Worm (Caenorhabditis elegans) whole organism, L3 larva: ENCODE measurements around the gene C05E11.3.

ENCODE experiments used
- R02D3.7 ChIP-seq: fragments of 150-350 bp; optimal IDR thresholded peaks from 2 replicates; lab custom pipeline; 2014; ENCODE audit warnings: missing biosample characterization, missing genetic modification characterization
- ZK546.5 ChIP-seq: sonication (generic microtip); optimal IDR thresholded peaks from 2 replicates; lab custom pipeline; 2017; ENCODE audit warnings: missing biosample characterization, missing genetic modification characterization
- aly-2 ChIP-seq: fragments of 150-350 bp; optimal IDR thresholded peaks from 2 replicates; lab custom pipeline; 2014; ENCODE audit warnings: missing biosample characterization, missing genetic modification characterization
- ama-1 ChIP-seq: fragments of 150-350 bp; optimal IDR thresholded peaks from 2 replicates; lab custom pipeline; 2018
- ceh-16 ChIP-seq: sonication (generic microtip); optimal IDR thresholded peaks from 2 replicates; lab custom pipeline; 2017; ENCODE audit warnings: missing biosample characterization, missing genetic modification characterization
- ceh-28 ChIP-seq: fragments of 150-350 bp; optimal IDR thresholded peaks from 2 replicates; lab custom pipeline; 2014; ENCODE audit warnings: missing biosample characterization, missing genetic modification reagents, missing genetic modification characterization
- ceh-82 ChIP-seq: fragments of 150-350 bp; optimal IDR thresholded peaks from 2 replicates; lab custom pipeline; 2014; ENCODE audit warnings: missing biosample characterization, missing genetic modification characterization
- ceh-9 ChIP-seq: sonication (generic microtip); optimal IDR thresholded peaks from 2 replicates; lab custom pipeline; 2018; ENCODE audit warnings: missing biosample characterization, missing genetic modification characterization
- daf-12 ChIP-seq: fragments of 150-350 bp; optimal IDR thresholded peaks from 2 replicates; lab custom pipeline; 2014; ENCODE audit warnings: missing biosample characterization, missing genetic modification reagents, missing genetic modification characterization
- egl-5 ChIP-seq: fragments of 150-350 bp; optimal IDR thresholded peaks from 2 replicates; lab custom pipeline; 2017; ENCODE audit warnings: missing biosample characterization, missing genetic modification reagents, missing genetic modification characterization, inconsistent platforms
- elt-1 ChIP-seq: fragments of 150-350 bp; optimal IDR thresholded peaks from 2 replicates; lab custom pipeline; 2014; ENCODE audit warnings: missing biosample characterization, missing genetic modification characterization
- elt-2 ChIP-seq: sonication (generic microtip); optimal IDR thresholded peaks from 2 replicates; lab custom pipeline; 2016; ENCODE audit warnings: missing genetic modification reagents, mild to moderate bottlenecking, missing genetic modification characterization, missing compliant biosample characterization
- elt-3 ChIP-seq, 3 experiments: fragments of 150-350 bp in 1 of 3; sonication (generic microtip) in 2 of 3; optimal IDR thresholded peaks; 2 replicates in 2 of 3; 4 replicates in 1 of 3; lab custom pipeline; 2014 to 2017; ENCODE audit warnings: missing biosample characterization in 3 of 3, missing genetic modification characterization in 3 of 3
- eor-1 ChIP-seq, 2 experiments: fragments of 150-350 bp; optimal IDR thresholded peaks; 2 replicates each; lab custom pipeline; 2014 to 2018; ENCODE audit warnings: missing biosample characterization in 2 of 2, missing genetic modification characterization in 2 of 2
- fkh-10 ChIP-seq: sonication (generic microtip); optimal IDR thresholded peaks from 2 replicates; lab custom pipeline; 2017; ENCODE audit warnings: missing biosample characterization, missing genetic modification reagents, missing genetic modification characterization
- fkh-2 ChIP-seq: fragments of 150-350 bp; optimal IDR thresholded peaks from 2 replicates; lab custom pipeline; 2014; ENCODE audit warnings: missing biosample characterization, missing genetic modification reagents, missing genetic modification characterization
- hmg-11 ChIP-seq: sonication (generic microtip); optimal IDR thresholded peaks from 2 replicates; lab custom pipeline; 2016; ENCODE audit warnings: missing genetic modification characterization, missing compliant biosample characterization
- jun-1 ChIP-seq: fragments of 150-350 bp; optimal IDR thresholded peaks from 2 replicates; lab custom pipeline; 2014; ENCODE audit warnings: missing biosample characterization, missing genetic modification reagents, missing genetic modification characterization
- lin-15B ChIP-seq: fragments of 150-350 bp; optimal IDR thresholded peaks from 2 replicates; lab custom pipeline; 2014; ENCODE audit warnings: missing biosample characterization, missing genetic modification characterization
- lin-39 ChIP-seq: fragments of 150-350 bp; optimal IDR thresholded peaks from 2 replicates; lab custom pipeline; 2018; ENCODE audit warnings: missing biosample characterization, missing genetic modification reagents, missing genetic modification characterization
- lsy-12 ChIP-seq: sonication (generic microtip); optimal IDR thresholded peaks from 2 replicates; lab custom pipeline; 2016; ENCODE audit warnings: mild to moderate bottlenecking, missing genetic modification characterization, missing compliant biosample characterization
- mdl-1 ChIP-seq: fragments of 150-350 bp; optimal IDR thresholded peaks from 2 replicates; lab custom pipeline; 2014; ENCODE audit warnings: missing biosample characterization, missing genetic modification characterization
- mml-1 ChIP-seq: fragments of 150-350 bp; sonication (generic microtip); optimal IDR thresholded peaks from 3 replicates; lab custom pipeline; 2014; ENCODE audit warnings: missing biosample characterization, missing genetic modification characterization
- nfya-1 ChIP-seq: sonication (generic microtip); optimal IDR thresholded peaks from 2 replicates; lab custom pipeline; 2017; ENCODE audit warnings: missing genetic modification characterization, mild to moderate bottlenecking, missing compliant biosample characterization, antibody characterized with exemption, moderate library complexity; ENCODE audit not compliant: insufficient read depth
- nhr-11 ChIP-seq: fragments of 150-350 bp; optimal IDR thresholded peaks from 2 replicates; lab custom pipeline; 2014; ENCODE audit warnings: missing biosample characterization, missing genetic modification characterization
- nhr-23 ChIP-seq: fragments of 150-350 bp; optimal IDR thresholded peaks from 2 replicates; lab custom pipeline; 2014; ENCODE audit warnings: missing biosample characterization, missing genetic modification reagents, missing genetic modification characterization
- nhr-237 ChIP-seq: fragments of 150-350 bp; optimal IDR thresholded peaks from 2 replicates; lab custom pipeline; 2014; ENCODE audit warnings: missing biosample characterization, missing genetic modification characterization
- nhr-25 ChIP-seq: sonication (generic microtip); optimal IDR thresholded peaks from 2 replicates; lab custom pipeline; 2017; ENCODE audit warnings: missing biosample characterization, missing genetic modification characterization
- nhr-28 ChIP-seq: fragments of 150-350 bp; optimal IDR thresholded peaks from 2 replicates; lab custom pipeline; 2014; ENCODE audit warnings: missing biosample characterization, missing genetic modification characterization
- nhr-43 ChIP-seq: sonication (generic microtip); optimal IDR thresholded peaks from 2 replicates; lab custom pipeline; 2016; ENCODE audit warnings: mild to moderate bottlenecking, missing genetic modification characterization, missing compliant biosample characterization; ENCODE audit not compliant: poor library complexity, severe bottlenecking
- nhr-67 ChIP-seq: fragments of 150-350 bp; optimal IDR thresholded peaks from 2 replicates; lab custom pipeline; 2014; ENCODE audit warnings: missing biosample characterization, missing genetic modification characterization
- nhr-76 ChIP-seq: fragments of 150-350 bp; sonication (generic microtip); optimal IDR thresholded peaks from 5 replicates; lab custom pipeline; 2014; ENCODE audit warnings: missing biosample characterization, missing genetic modification characterization
- nhr-77 ChIP-seq: fragments of 150-350 bp; optimal IDR thresholded peaks from 2 replicates; lab custom pipeline; 2014; ENCODE audit warnings: missing biosample characterization, missing genetic modification characterization
- pha-4 ChIP-seq: fragments of 150-350 bp; optimal IDR thresholded peaks from 2 replicates; lab custom pipeline; 2014; ENCODE audit warnings: missing biosample characterization, missing genetic modification reagents, missing genetic modification characterization
- pqm-1 ChIP-seq: fragments of 150-350 bp; optimal IDR thresholded peaks from 2 replicates; lab custom pipeline; 2017; ENCODE audit warnings: missing biosample characterization, missing genetic modification characterization, inconsistent platforms
- sea-2 ChIP-seq: fragments of 150-350 bp; sonication (generic microtip); optimal IDR thresholded peaks from 4 replicates; lab custom pipeline; 2014; ENCODE audit warnings: missing biosample characterization, missing genetic modification reagents, missing genetic modification characterization
- skn-1 ChIP-seq: fragments of 150-350 bp; optimal IDR thresholded peaks from 2 replicates; lab custom pipeline; 2014; ENCODE audit warnings: missing biosample characterization, missing genetic modification characterization
- snpc-4 ChIP-seq: fragments of 150-350 bp; optimal IDR thresholded peaks from 2 replicates; lab custom pipeline; 2014; ENCODE audit warnings: missing biosample characterization, missing genetic modification characterization
- tbx-2 ChIP-seq: sonication (generic microtip); optimal IDR thresholded peaks from 2 replicates; lab custom pipeline; 2016; ENCODE audit warnings: mild to moderate bottlenecking, missing genetic modification characterization, missing compliant biosample characterization
- unc-39 ChIP-seq: sonication (generic microtip); optimal IDR thresholded peaks from 4 replicates; lab custom pipeline; 2017; ENCODE audit warnings: missing biosample characterization, missing genetic modification characterization
- unc-62 ChIP-seq: fragments of 150-350 bp; sonication (generic microtip); optimal IDR thresholded peaks from 4 replicates; lab custom pipeline; 2014; ENCODE audit warnings: missing biosample characterization, missing genetic modification reagents, missing genetic modification characterization
- zag-1 ChIP-seq: fragments of 150-350 bp; optimal IDR thresholded peaks from 2 replicates; lab custom pipeline; 2014; ENCODE audit warnings: missing biosample characterization, missing genetic modification characterization
- ztf-11 ChIP-seq: fragments of 150-350 bp; optimal IDR thresholded peaks from 2 replicates; lab custom pipeline; 2014; ENCODE audit warnings: missing biosample characterization, missing genetic modification characterization
- ztf-4 ChIP-seq: fragments of 150-350 bp; optimal IDR thresholded peaks from 2 replicates; lab custom pipeline; 2014; ENCODE audit warnings: missing biosample characterization, missing genetic modification characterization

Gene C05E11.3

DNA sequence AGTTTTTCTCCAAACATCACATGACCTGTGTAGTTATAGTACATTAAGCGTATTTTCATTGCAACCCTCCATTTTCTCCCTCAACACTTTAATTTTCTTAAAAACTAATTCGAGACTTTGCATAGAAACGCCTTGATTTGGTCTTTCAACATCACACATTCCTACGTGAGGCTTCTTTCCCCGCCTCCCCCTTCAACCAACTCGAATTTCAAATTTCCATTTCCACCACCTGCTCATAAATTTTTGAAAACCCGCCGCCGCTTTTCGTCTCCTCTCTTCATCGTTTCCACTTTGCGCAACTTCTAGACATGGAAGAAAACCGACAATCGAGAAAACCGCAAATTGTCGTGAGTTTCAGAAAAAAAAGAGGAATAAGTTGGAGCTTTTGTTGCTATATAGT, at the start of gene C05E11.3:
TSS of gene C05E11.3 (plus strand) at position 301 of the 400 bp plus-strand sequence.
- TF ChIP-seq lsy-12 = no peak
- no peak for TF ChIP-seq elt-1 (tag; lab: Kevin White, UChicago)
- TF ChIP-seq pha-4 (tag; lab: Kevin White, UChicago) = no peak
- TF ChIP-seq nhr-11 = no peak
- no peak for TF ChIP-seq R02D3.7
- no peak for TF ChIP-seq ceh-82
- TF ChIP-seq ztf-4 (tag; lab: Kevin White, UChicago) = no peak
- no peak for TF ChIP-seq ztf-11 (tag; lab: Kevin White, UChicago)
- no peak for TF ChIP-seq fkh-2 (tag; lab: Kevin White, UChicago)
- no peak for TF ChIP-seq nhr-28 (tag; lab: Kevin White, UChicago)
- no peak for TF ChIP-seq ama-1
- no peak for TF ChIP-seq ZK546.5 (tag; lab: Kevin White, UChicago)
- TF ChIP-seq skn-1 = no peak

DNA sequence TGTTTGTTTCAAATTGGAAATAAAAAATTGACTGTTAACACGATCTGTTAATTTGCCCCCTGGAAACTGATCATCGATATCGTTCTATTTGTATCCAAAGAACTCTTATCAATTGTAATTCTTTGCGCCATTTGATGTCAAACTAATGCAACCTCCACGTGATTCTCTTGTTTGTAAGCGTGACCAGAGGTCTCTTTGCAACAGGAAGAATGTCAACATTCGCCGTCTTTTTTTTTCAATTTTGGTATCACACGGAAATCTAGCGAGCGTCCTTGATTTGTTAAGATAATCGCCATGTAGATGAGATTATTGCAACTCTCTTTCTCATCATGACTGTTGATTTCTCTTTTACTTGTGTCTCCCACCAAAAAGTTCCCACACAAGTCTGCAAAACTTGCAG, 49.1 kb upstream of the C05E11.3 start:
- TF ChIP-seq ama-1 = no peak
- TF ChIP-seq ztf-4 (tag; lab: Kevin White, UChicago) = no peak
- no peak for TF ChIP-seq zag-1 (tag; lab: Kevin White, UChicago)
- no peak for TF ChIP-seq lsy-12
- peak; percentile 28 for TF ChIP-seq jun-1 (tag; lab: Kevin White, UChicago)
- no peak for TF ChIP-seq unc-39
- peak; percentile 76 for TF ChIP-seq pha-4 (tag; lab: Kevin White, UChicago)
- TF ChIP-seq ceh-28 (tag; lab: Kevin White, UChicago) = no peak
- TF ChIP-seq elt-2 (tag; lab: Kevin White, UChicago) = peak; percentile 77
- TF ChIP-seq nhr-23 (tag; lab: Kevin White, UChicago) = peak; percentile 81
- no peak for TF ChIP-seq R02D3.7
- TF ChIP-seq nhr-28 (tag; lab: Kevin White, UChicago) = no peak
- no peak for TF ChIP-seq egl-5 (tag; lab: Kevin White, UChicago)
- TF ChIP-seq lin-15B (tag; lab: Kevin White, UChicago) = no peak
- no peak for TF ChIP-seq ceh-9
- TF ChIP-seq nhr-25 (tag; lab: Kevin White, UChicago) = peak; percentile 61
- no peak for TF ChIP-seq tbx-2 (tag; lab: Kevin White, UChicago)
- TF ChIP-seq skn-1 = no peak
- TF ChIP-seq elt-3 (tag; optimal IDR thresholded peaks at IDR 0.05; lab: Kevin White, UChicago) = peak in 1 of 3 experiments; percentile 39
- TF ChIP-seq nhr-43 (tag; lab: Kevin White, UChicago) = peak; percentile 90
- TF ChIP-seq nfya-1 (tag; lab: Kevin White, UChicago) = peak; percentile 34
- peak; percentile 32 for TF ChIP-seq mdl-1
- TF ChIP-seq fkh-2 (tag; lab: Kevin White, UChicago) = no peak
- peak; percentile 97 for TF ChIP-seq elt-1 (tag; lab: Kevin White, UChicago)
- TF ChIP-seq nhr-67 = no peak
- TF ChIP-seq pqm-1 = peak; percentile 74
- no peak for TF ChIP-seq daf-12 (tag; lab: Kevin White, UChicago)

DNA sequence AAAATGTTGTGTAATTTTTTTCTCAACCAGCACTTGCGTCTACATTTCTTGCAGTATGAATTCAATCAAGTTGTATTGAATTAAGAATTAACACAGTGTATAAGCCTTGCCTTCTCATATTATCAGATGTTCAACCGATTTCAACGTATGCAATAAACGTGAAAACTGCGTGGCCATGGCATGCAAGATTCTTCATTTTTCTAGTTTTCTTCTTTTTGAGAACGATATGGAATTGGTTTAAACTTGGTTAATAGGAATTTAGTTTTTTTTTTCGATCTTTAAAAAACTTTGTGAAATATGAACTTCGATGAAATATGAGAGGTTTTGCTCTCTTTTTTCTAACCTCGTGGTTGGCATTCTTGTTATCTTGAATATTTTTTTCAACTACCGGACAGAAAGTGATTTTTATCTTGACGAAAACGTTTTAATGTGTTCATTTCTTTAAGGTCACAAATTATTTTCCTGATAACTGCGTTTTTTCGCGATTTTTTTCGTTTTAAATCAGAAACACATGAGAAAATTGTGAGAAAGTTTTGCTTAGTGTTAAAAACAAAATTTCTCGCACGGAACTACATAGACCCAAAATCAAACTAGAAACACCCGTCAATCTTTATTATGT, 47.5 kb upstream of the C05E11.3 start:
- TF ChIP-seq daf-12 (tag; lab: Kevin White, UChicago) (no peak), tbx-2 (tag; lab: Kevin White, UChicago) (no peak), fkh-10 (GFP tag; lab: Kevin White, UChicago) (no peak), nhr-76 (tag; lab: Kevin White, UChicago) (no peak), nfya-1 (tag; lab: Kevin White, UChicago) (no peak), ceh-9 (no peak), ztf-11 (tag; lab: Kevin White, UChicago) (no peak), ztf-4 (tag; lab: Kevin White, UChicago) (no peak), eor-1 (tag; optimal IDR thresholded peaks at IDR 0.05; lab: Kevin White, UChicago) (no peak), nhr-23 (tag; lab: Kevin White, UChicago) (no peak), lin-39 (tag; lab: Kevin White, UChicago) (no peak), aly-2 (tag; lab: Kevin White, UChicago) (no peak), snpc-4 (tag; lab: Kevin White, UChicago) (no peak), sea-2 (GFP tag; lab: Kevin White, UChicago) (no peak), lsy-12 (no peak), R02D3.7 (no peak), ceh-28 (tag; lab: Kevin White, UChicago) (no peak), egl-5 (tag; lab: Kevin White, UChicago) (no peak), hmg-11 (no peak), nhr-43 (tag; lab: Kevin White, UChicago) (no peak), nhr-77 (tag; lab: Kevin White, UChicago) (no peak), nhr-11 (no peak), zag-1 (tag; lab: Kevin White, UChicago) (no peak), elt-2 (tag; lab: Kevin White, UChicago) (peak; percentile 80), mml-1 (tag; lab: Kevin White, UChicago) (peak; percentile 95), unc-62 (no peak), ama-1 (no peak), pqm-1 (peak; percentile 36), mdl-1 (no peak), elt-1 (tag; lab: Kevin White, UChicago) (peak; percentile 54), jun-1 (tag; lab: Kevin White, UChicago) (peak; percentile 37), ZK546.5 (tag; lab: Kevin White, UChicago) (no peak), ceh-16 (no peak), pha-4 (tag; lab: Kevin White, UChicago) (peak; percentile 5), nhr-237 (no peak)
